Fruit fly (Drosophila melanogaster): Measurements from ENCODE around the gene dpr20.

- TF ChIP-seq Pif1A (GFP tag; optimal IDR thresholded peaks at IDR 0.05) (no peak), CG8301 (tag; optimal IDR thresholded peaks at IDR 0.05) (no peak), CG34367 (tag; optimal IDR thresholded peaks at IDR 0.05) (no peak), CG14655 (GFP tag; optimal IDR thresholded peaks at IDR 0.05) (no peak), rn (GFP tag; IDR thresholded peaks at IDR 0.05) (no peak), CG13204 (GFP tag; optimal IDR thresholded peaks at IDR 0.05) (no peak), gl (tag; optimal IDR thresholded peaks at IDR 0.05) (no peak), Pif1B (GFP tag; optimal IDR thresholded peaks at IDR 0.05) (no peak), Ets98B (GFP tag; IDR thresholded peaks at IDR 0.05) (no peak), D1 (tag; optimal IDR thresholded peaks at IDR 0.05) (no peak)
Measured at dm6 chr3L:871713-872112, 14.7 kb upstream of the dpr20 start, which contains the start of gene Usp10.

Data from whole organism, pupa.